Fruit fly (Drosophila melanogaster) whole organism, embryonic: ENCODE results near the gene Hrd3.

ENCODE experiments used
- B-H2 ChIP-seq: fragments of 200-800 bp; sonication (Bioruptor generic); optimal IDR thresholded peaks from 2 replicates; lab custom pipeline; 2018; ENCODE audit warnings: missing biosample characterization, mild to moderate bottlenecking, missing genetic modification characterization
- CG10267 ChIP-seq: fragments of 200-800 bp; sonication (Bioruptor generic); optimal IDR thresholded peaks from 2 replicates; lab custom pipeline; 2018; ENCODE audit warnings: missing biosample characterization, mild to moderate bottlenecking, missing genetic modification characterization, moderate library complexity
- CG11456 ChIP-seq: fragments of 200-800 bp; sonication (Bioruptor generic); IDR thresholded peaks from 3 replicates; pipeline ENCODE4 v1.3.6; 2022; ENCODE audit warnings: missing biosample characterization, missing genetic modification characterization
- CG14860 ChIP-seq: fragments of 200-800 bp; sonication (Bioruptor generic); IDR thresholded peaks from 3 replicates; pipeline ENCODE4 v1.3.6; 2022; ENCODE audit warnings: missing biosample characterization, missing genetic modification characterization; ENCODE audit not compliant: partially characterized antibody
- CG18011 ChIP-seq: fragments of 200-800 bp; sonication (Bioruptor generic); optimal IDR thresholded peaks from 2 replicates; lab custom pipeline; 2017; ENCODE audit warnings: missing biosample characterization, missing genetic modification characterization, mild to moderate bottlenecking, moderate library complexity, missing genotype
- CG30020 ChIP-seq: fragments of 200-800 bp; optimal IDR thresholded peaks from 2 replicates; lab custom pipeline; 2019; ENCODE audit warnings: missing biosample characterization, mild to moderate bottlenecking, missing genetic modification characterization, moderate library complexity
- CG30403 ChIP-seq: fragments of 200-800 bp; sonication (Bioruptor generic); optimal IDR thresholded peaks from 3 replicates; lab custom pipeline; 2016; ENCODE audit warnings: missing biosample characterization, missing genetic modification characterization
- CG32772 ChIP-seq: fragments of 200-800 bp; sonication (Bioruptor generic); IDR thresholded peaks from 2 replicates; pipeline ENCODE4 v1.3.6; 2022; ENCODE audit warnings: missing biosample characterization, missing genetic modification characterization
- CG3838 ChIP-seq: fragments of 200-800 bp; sonication (Bioruptor generic); optimal IDR thresholded peaks from 3 replicates; lab custom pipeline; 2016; ENCODE audit warnings: missing biosample characterization, missing genetic modification characterization
- CG7556 ChIP-seq: fragments of 200-800 bp; sonication (Bioruptor generic); optimal IDR thresholded peaks from 2 replicates; lab custom pipeline; 2017; ENCODE audit warnings: missing biosample characterization, mild to moderate bottlenecking, missing genetic modification characterization
- CG8281 ChIP-seq: fragments of 200-800 bp; sonication (Bioruptor generic); optimal IDR thresholded peaks from 2 replicates; lab custom pipeline; 2018; ENCODE audit warnings: missing biosample characterization, mild to moderate bottlenecking, missing genetic modification characterization, moderate library complexity
- CG8478 ChIP-seq: fragments of >200 bp; optimal IDR thresholded peaks from 2 replicates; lab custom pipeline; 2018
- D ChIP-seq, 2 experiments: fragments of 200-800 bp in 1 of 2; fragments of >200 bp in 1 of 2; sonication (Bioruptor generic) in 1 of 2; optimal IDR thresholded peaks; 2 replicates in 1 of 2; 3 replicates in 1 of 2; lab custom pipeline; 2017; ENCODE audit warnings: mild to moderate bottlenecking in 1 of 2, missing biosample characterization in 1 of 2, missing genetic modification characterization in 1 of 2, missing genetic modification reagents in 1 of 2
- Eip74EF ChIP-seq, 2 experiments: fragments of 200-800 bp in 1 of 2; fragments of >200 bp in 1 of 2; sonication (Bioruptor generic) in 1 of 2; optimal IDR thresholded peaks; 2 replicates each; lab custom pipeline; 2017 to 2019; ENCODE audit warnings: missing biosample characterization in 2 of 2, missing genetic modification characterization in 2 of 2, mild to moderate bottlenecking in 1 of 2, moderate library complexity in 1 of 2
- Fer1 ChIP-seq: fragments of 200-800 bp; sonication (Bioruptor generic); optimal IDR thresholded peaks from 2 replicates; lab custom pipeline; 2017; ENCODE audit warnings: missing biosample characterization, mild to moderate bottlenecking, missing genetic modification characterization
- Fer2 ChIP-seq: fragments of 200-800 bp; sonication (Bioruptor generic); optimal IDR thresholded peaks from 2 replicates; lab custom pipeline; 2018; ENCODE audit warnings: missing biosample characterization, mild to moderate bottlenecking, missing genetic modification characterization, moderate library complexity
- Fer3 ChIP-seq: fragments of 200-800 bp; sonication (Bioruptor generic); optimal IDR thresholded peaks from 2 replicates; lab custom pipeline; 2018; ENCODE audit warnings: missing biosample characterization, mild to moderate bottlenecking, missing genetic modification characterization, moderate library complexity
- HLH3B ChIP-seq: fragments of 200-800 bp; sonication (Bioruptor generic); IDR thresholded peaks from 2 replicates; pipeline ENCODE4 v1.3.6; 2022; ENCODE audit warnings: missing biosample characterization, missing genetic modification characterization
- Hr39 ChIP-seq: fragments of >200 bp; optimal IDR thresholded peaks from 2 replicates; lab custom pipeline; 2017
- Hsf ChIP-seq: fragments of 200-800 bp; sonication (Bioruptor generic); optimal IDR thresholded peaks from 3 replicates; lab custom pipeline; 2016; ENCODE audit warnings: missing biosample characterization, missing genetic modification characterization
- Lpt ChIP-seq: fragments of >200 bp; optimal IDR thresholded peaks from 2 replicates; lab custom pipeline; 2018; ENCODE audit warnings: missing biosample characterization, missing genetic modification characterization
- Med ChIP-seq: fragments of 200-800 bp; sonication (Bioruptor generic); peaks from one replicate; lab custom pipeline; 2016; ENCODE audit warnings: missing biosample characterization, missing genetic modification characterization, mild to moderate bottlenecking, inconsistent platforms, moderate library complexity
- Optix ChIP-seq: fragments of 200-800 bp; sonication (Bioruptor generic); IDR thresholded peaks from 3 replicates; pipeline ENCODE4 v1.3.6; 2022; ENCODE audit warnings: missing biosample characterization, missing genetic modification characterization
- Pdp1 ChIP-seq, 2 experiments: fragments of 200-800 bp; sonication (Bioruptor generic); optimal IDR thresholded peaks; 3 replicates each; lab custom pipeline; 2016; ENCODE audit warnings: missing biosample characterization in 2 of 2, missing genetic modification characterization in 2 of 2, mild to moderate bottlenecking in 1 of 2, moderate library complexity in 1 of 2
- Usf ChIP-seq: fragments of 200-800 bp; sonication (Bioruptor generic); optimal IDR thresholded peaks from 2 replicates; lab custom pipeline; 2017; ENCODE audit warnings: missing genotype, missing biosample characterization, missing genetic modification characterization
- Xrp1 ChIP-seq: fragments of 200-800 bp; sonication (Bioruptor generic); IDR thresholded peaks from 2 replicates; pipeline ENCODE4 v1.3.6; 2022; ENCODE audit warnings: missing biosample characterization, missing genetic modification characterization
- ap ChIP-seq: fragments of 200-800 bp; sonication (Bioruptor generic); IDR thresholded peaks from 2 replicates; pipeline ENCODE4 v1.3.6; 2022; ENCODE audit warnings: missing biosample characterization, missing genetic modification characterization
- ato ChIP-seq: fragments of 200-800 bp; sonication (Bioruptor generic); IDR thresholded peaks from 2 replicates; pipeline ENCODE4 v1.3.6; 2022; ENCODE audit warnings: missing biosample characterization, missing genetic modification characterization; ENCODE audit not compliant: partially characterized antibody
- bab2 ChIP-seq: fragments of 200-800 bp; sonication (Bioruptor generic); optimal IDR thresholded peaks from 2 replicates; lab custom pipeline; 2016; ENCODE audit warnings: missing biosample characterization, missing genetic modification characterization
- bcd ChIP-seq: fragments of 200-800 bp; sonication (Bioruptor generic); optimal IDR thresholded peaks from 2 replicates; lab custom pipeline; 2017; ENCODE audit warnings: missing biosample characterization, mild to moderate bottlenecking, missing genetic modification characterization
- cad ChIP-seq: fragments of >200 bp; optimal IDR thresholded peaks from 2 replicates; lab custom pipeline; 2017; ENCODE audit warnings: missing biosample characterization, missing genetic modification characterization
- chm ChIP-seq: fragments of 200-800 bp; sonication (Bioruptor generic); IDR thresholded peaks from 2 replicates; pipeline ENCODE4 v1.3.6; 2022; ENCODE audit warnings: missing biosample characterization, missing genetic modification characterization
- disco-r ChIP-seq: fragments of 200-800 bp; sonication (Bioruptor generic); optimal IDR thresholded peaks from 2 replicates; lab custom pipeline; 2016; ENCODE audit warnings: missing biosample characterization, missing genetic modification characterization
- gt ChIP-seq: fragments of 200-800 bp; sonication (Bioruptor generic); IDR thresholded peaks from 2 replicates; pipeline ENCODE4 v1.3.6; 2022; ENCODE audit warnings: missing biosample characterization, missing genetic modification characterization
- her ChIP-seq: fragments of 200-800 bp; sonication (Bioruptor generic); optimal IDR thresholded peaks from 2 replicates; lab custom pipeline; 2016; ENCODE audit warnings: missing biosample characterization, missing genetic modification characterization
- jing ChIP-seq: fragments of 200-800 bp; sonication (Bioruptor generic); optimal IDR thresholded peaks from 2 replicates; lab custom pipeline; 2018; ENCODE audit warnings: missing biosample characterization, mild to moderate bottlenecking, missing genetic modification characterization
- kay ChIP-seq: fragments of 200-800 bp; sonication (Bioruptor generic); optimal IDR thresholded peaks from 2 replicates; lab custom pipeline; 2016; ENCODE audit warnings: missing biosample characterization, missing genetic modification characterization
- pan ChIP-seq, 4 experiments: fragments of >200 bp in 3 of 4; fragments of 200-800 bp in 1 of 4; sonication (Bioruptor generic) in 1 of 4; optimal IDR thresholded peaks in 3 of 4; IDR thresholded peaks in 1 of 4; 2 replicates each; pipeline versions ENCODE4 v1.3.6 to Lab custom; 2017 to 2022; ENCODE audit warnings: missing biosample characterization in 2 of 4, missing genetic modification characterization in 2 of 4, mixed read lengths in 1 of 4
- psq ChIP-seq: fragments of 200-800 bp; sonication (Bioruptor generic); optimal IDR thresholded peaks from 2 replicates; lab custom pipeline; 2017; ENCODE audit warnings: missing biosample characterization, missing genetic modification characterization
- salm ChIP-seq: fragments of 200-800 bp; sonication (Bioruptor generic); optimal IDR thresholded peaks from 2 replicates; lab custom pipeline; 2018; ENCODE audit warnings: missing biosample characterization, mild to moderate bottlenecking, missing genetic modification characterization
- sd ChIP-seq: fragments of 200-800 bp; sonication (Bioruptor generic); optimal IDR thresholded peaks from 3 replicates; lab custom pipeline; 2018; ENCODE audit warnings: missing biosample characterization, mild to moderate bottlenecking, missing genetic modification characterization, moderate library complexity
- sens-2 ChIP-seq: fragments of 200-800 bp; sonication (Bioruptor generic); IDR thresholded peaks from 2 replicates; pipeline ENCODE4 v1.3.6; 2022; ENCODE audit warnings: missing biosample characterization, missing genetic modification characterization
- sqz ChIP-seq: fragments of 200-800 bp; sonication (Bioruptor generic); optimal IDR thresholded peaks from 3 replicates; lab custom pipeline; 2018; ENCODE audit warnings: missing biosample characterization, mild to moderate bottlenecking, missing genetic modification characterization
- sr ChIP-seq: fragments of 200-800 bp; sonication (Bioruptor generic); IDR thresholded peaks from 3 replicates; pipeline ENCODE4 v1.3.6; 2022; ENCODE audit warnings: missing biosample characterization, missing genetic modification characterization
- stc ChIP-seq: fragments of 200-800 bp; sonication (Bioruptor generic); IDR thresholded peaks from 2 replicates; pipeline ENCODE4 v1.3.6; 2022; ENCODE audit warnings: missing biosample characterization, missing genetic modification characterization
- tll ChIP-seq, 2 experiments: fragments of 200-800 bp in 1 of 2; fragments of >200 bp in 1 of 2; sonication (Bioruptor generic) in 1 of 2; optimal IDR thresholded peaks; 2 replicates each; lab custom pipeline; 2017 to 2019; ENCODE audit warnings: missing biosample characterization in 2 of 2, missing genetic modification characterization in 2 of 2, mild to moderate bottlenecking in 1 of 2, moderate library complexity in 1 of 2
- trh ChIP-seq: fragments of 200-800 bp; sonication (Bioruptor generic); optimal IDR thresholded peaks from 2 replicates; lab custom pipeline; 2016; ENCODE audit warnings: missing biosample characterization, missing genetic modification characterization
- unc-4 ChIP-seq: fragments of 200-800 bp; sonication (Bioruptor generic); IDR thresholded peaks from 2 replicates; pipeline ENCODE4 v1.3.6; 2022; ENCODE audit warnings: missing biosample characterization, missing genetic modification characterization; ENCODE audit not compliant: partially characterized antibody
- wek ChIP-seq: fragments of 200-800 bp; sonication (Bioruptor generic); optimal IDR thresholded peaks from 3 replicates; lab custom pipeline; 2018; ENCODE audit warnings: missing biosample characterization, mild to moderate bottlenecking, missing genetic modification characterization, moderate library complexity

The Hrd3 gene

DNA sequence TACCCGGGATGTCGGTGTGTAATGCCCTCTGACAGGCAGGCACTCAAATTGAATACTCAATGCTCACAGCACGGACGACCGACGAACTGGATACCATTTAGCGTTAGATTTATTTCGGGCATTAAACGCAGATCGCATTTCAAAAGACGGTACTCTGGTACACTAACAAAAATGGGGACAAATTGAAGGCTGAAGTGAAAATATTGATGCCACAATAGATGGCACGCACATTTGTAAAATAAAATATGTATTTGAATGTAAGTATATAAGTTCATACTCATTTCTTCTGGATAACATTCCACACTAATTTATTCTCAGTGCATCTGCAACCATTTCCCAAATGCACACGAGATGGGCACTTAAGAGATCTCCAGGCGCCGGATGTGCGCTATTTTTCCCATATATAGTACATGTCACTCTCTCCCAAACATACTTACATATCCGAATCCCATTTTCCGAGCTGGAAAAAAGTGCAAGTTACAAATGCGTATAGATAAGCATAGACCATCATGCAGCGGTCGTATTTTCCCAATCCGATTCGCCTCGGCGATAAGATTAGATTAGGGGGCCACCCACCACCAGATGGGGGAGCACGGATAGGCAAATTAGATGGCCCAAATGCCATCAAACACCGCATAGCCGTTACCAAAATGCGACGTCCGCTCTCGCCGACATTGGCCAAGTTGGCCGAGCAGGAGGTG, 48.7 kb downstream of the Hrd3 start, which contains the start of gene CG10301 (continued):
- TF ChIP-seq wek (peak; percentile 10), Med (GFP tag; lab: Kevin White, UChicago) (peak; percentile 77), D (optimal IDR thresholded peaks at IDR 0.05; lab: Kevin White, UChicago) (no peak), D (GFP tag; optimal IDR thresholded peaks at IDR 0.05; lab: Kevin White, UChicago) (peak; percentile 61), cad (GFP tag; lab: Kevin White, UChicago) (no peak), Hsf (GFP tag; lab: Kevin White, UChicago) (peak; percentile 68), pan (optimal IDR thresholded peaks at IDR 0.05; lab: Kevin White, UChicago) (no peak), pan (GFP tag; optimal IDR thresholded peaks at IDR 0.05 in 1 of 2, IDR thresholded peaks at IDR 0.05 in 1 of 2) (no peak), sr (no peak), tll (GFP tag; optimal IDR thresholded peaks at IDR 0.05; lab: Kevin White, UChicago) (no peak), Fer2 (tag; lab: Kevin White, UChicago) (no peak), unc-4 (GFP tag; lab: Robert Waterston, UW) (no peak), Hr39 (lab: Kevin White, UChicago) (no peak), CG11456 (GFP tag; lab: Robert Waterston, UW) (no peak), Usf (GFP tag; lab: Kevin White, UChicago) (peak; percentile 44), sd (tag; lab: Kevin White, UChicago) (peak; percentile 3), kay (no peak), Fer1 (no peak), CG7556 (peak; percentile 38), CG10267 (tag; lab: Kevin White, UChicago) (peak; percentile 67), bcd (GFP tag; lab: Kevin White, UChicago) (peak; percentile 49), sqz (GFP tag; lab: Kevin White, UChicago) (peak; percentile 31), ap (GFP tag; lab: Robert Waterston, UW) (0 out of 2 replicates have a peak, but pooled peaks have one; percentile 39), CG14860 (GFP tag; lab: Robert Waterston, UW) (no peak), CG3838 (no peak), CG8478 (no peak), CG8281 (tag; lab: Kevin White, UChicago) (no peak), Xrp1 (GFP tag; lab: Robert Waterston, UW) (peak; percentile 85), salm (tag; lab: Kevin White, UChicago) (no peak), Pdp1 (GFP tag; optimal IDR thresholded peaks at IDR 0.05; lab: Kevin White, UChicago) (peak; percentile 21 to 34), chm (peak; percentile 72), gt (GFP tag; lab: Robert Waterston, UW) (0 out of 2 replicates have a peak, but pooled peaks have one; percentile 31), disco-r (GFP tag; lab: Kevin White, UChicago) (no peak), CG18011 (no peak), jing (GFP tag; lab: Kevin White, UChicago) (peak; percentile 42), her (GFP tag; lab: Kevin White, UChicago) (no peak), CG30020 (tag; lab: Kevin White, UChicago) (no peak), sens-2 (GFP tag; lab: Robert Waterston, UW) (peak; percentile 71), HLH3B (peak; percentile 43; the same call in 1 of the 2 replicates), CG30403 (GFP tag; lab: Kevin White, UChicago) (peak; percentile 54), ato (GFP tag; lab: Robert Waterston, UW) (no peak), Lpt (no peak), trh (no peak), stc (no peak), Optix (GFP tag; lab: Robert Waterston, UW) (no peak), Eip74EF (GFP tag; optimal IDR thresholded peaks at IDR 0.05; lab: Kevin White, UChicago) (peak in 1 of 2 experiments; percentile 20), psq (no peak), B-H2 (no peak), CG32772 (GFP tag; lab: Robert Waterston, UW) (peak; percentile 49; the same call in 1 of the 2 replicates), Fer3 (tag; lab: Kevin White, UChicago) (peak; percentile 8), bab2 (GFP tag; lab: Kevin White, UChicago) (peak; percentile 34)
